Fruit fly (Drosophila melanogaster) whole organism, wandering third instar larva: ENCODE results near the gene Hsp67Ba.

Experiments
- CG32264 ChIP-seq: fragments of 200-800 bp; sonication (Bioruptor generic); optimal IDR thresholded peaks from 2 replicates; lab custom pipeline; 2016; ENCODE audit warnings: missing biosample characterization, missing genetic modification characterization
- CG9705 ChIP-seq: fragments of 200-800 bp; sonication (Bioruptor generic); optimal IDR thresholded peaks from 2 replicates; lab custom pipeline; 2018; ENCODE audit warnings: missing biosample characterization, mild to moderate bottlenecking, missing genetic modification characterization
- Dfd ChIP-seq: fragments of >200 bp; optimal IDR thresholded peaks from 2 replicates; lab custom pipeline; 2017; ENCODE audit warnings: missing biosample characterization, missing genetic modification characterization
- Dif ChIP-seq: fragments of 200-275, 200-300 bp; sonication (Bioruptor generic); optimal IDR thresholded peaks from 2 replicates; lab custom pipeline; 2018; ENCODE audit warnings: missing biosample characterization, missing genetic modification characterization; ENCODE audit not compliant: partially characterized antibody
- GATAd ChIP-seq: sonication (Bioruptor generic); optimal IDR thresholded peaks from 2 replicates; lab custom pipeline; 2016; ENCODE audit warnings: missing biosample characterization, missing genetic modification characterization
- HLH106 ChIP-seq: fragments of 200-800 bp; optimal IDR thresholded peaks from 3 replicates; lab custom pipeline; 2019; ENCODE audit warnings: missing biosample characterization, mild to moderate bottlenecking, missing genetic modification characterization, moderate library complexity
- Hnf4 ChIP-seq: fragments of 200-800 bp; sonication (Bioruptor generic); optimal IDR thresholded peaks from 2 replicates; lab custom pipeline; 2016; ENCODE audit warnings: missing biosample characterization, mild to moderate bottlenecking, missing genetic modification characterization
- Hr78 ChIP-seq: fragments of >200 bp; optimal IDR thresholded peaks from 2 replicates; lab custom pipeline; 2017; ENCODE audit warnings: missing biosample characterization, missing genetic modification characterization
- Hr83 ChIP-seq: fragments of 200-300 bp; sonication (Bioruptor generic); optimal IDR thresholded peaks from 2 replicates; lab custom pipeline; 2016; ENCODE audit warnings: missing biosample characterization, mild to moderate bottlenecking, missing genetic modification characterization, moderate library complexity; ENCODE audit not compliant: poor library complexity, severe bottlenecking
- Jra ChIP-seq: sonication (Bioruptor generic); optimal IDR thresholded peaks from 2 replicates; lab custom pipeline; 2016; ENCODE audit warnings: missing biosample characterization, missing genetic modification characterization
- Myc ChIP-seq: fragments of >200 bp; optimal IDR thresholded peaks from 2 replicates; lab custom pipeline; 2017
- OdsH ChIP-seq: fragments of 200-800 bp; sonication (Bioruptor generic); optimal IDR thresholded peaks from 2 replicates; lab custom pipeline; 2016; ENCODE audit warnings: missing biosample characterization, mild to moderate bottlenecking, missing genetic modification characterization
- Rel ChIP-seq, 2 experiments: fragments of 200-800 bp; sonication (Bioruptor generic) in 1 of 2; optimal IDR thresholded peaks; 2 replicates in 1 of 2; 3 replicates in 1 of 2; lab custom pipeline; 2016 to 2019; ENCODE audit warnings: mild to moderate bottlenecking in 2 of 2, missing biosample characterization in 2 of 2, missing genetic modification characterization in 2 of 2, moderate library complexity in 1 of 2
- Sp1 ChIP-seq: fragments of 200-800 bp; sonication (Bioruptor generic); optimal IDR thresholded peaks from 3 replicates; lab custom pipeline; 2019; ENCODE audit warnings: missing biosample characterization, mild to moderate bottlenecking, missing genetic modification characterization, moderate library complexity
- Vsx2 ChIP-seq: fragments of 200-300, 225-300 bp; sonication (Bioruptor generic); optimal IDR thresholded peaks from 2 replicates; lab custom pipeline; 2018; ENCODE audit warnings: missing biosample characterization, missing genetic modification characterization; ENCODE audit not compliant: partially characterized antibody
- dl ChIP-seq, 2 experiments: fragments of 175-275, 200-275 bp in 1 of 2; fragments of 200-275 bp in 1 of 2; sonication (Bioruptor generic); optimal IDR thresholded peaks; lab custom pipeline; 2018; ENCODE audit warnings: mild to moderate bottlenecking in 2 of 2, missing biosample characterization in 2 of 2, missing genetic modification characterization in 2 of 2, moderate library complexity in 2 of 2; ENCODE audit not compliant: partially characterized antibody in 2 of 2, insufficient read depth in 1 of 2
- dmrt93B ChIP-seq: fragments of 200-800 bp; sonication (Bioruptor generic); optimal IDR thresholded peaks from 2 replicates; lab custom pipeline; 2018; ENCODE audit warnings: missing biosample characterization, mild to moderate bottlenecking, missing genetic modification characterization
- dsf ChIP-seq: sonication (Bioruptor generic); optimal IDR thresholded peaks from 2 replicates; lab custom pipeline; 2016; ENCODE audit warnings: missing biosample characterization, missing genetic modification characterization, borderline replicate concordance
- ey ChIP-seq: fragments of 200-800 bp; sonication (Bioruptor generic); optimal IDR thresholded peaks from 2 replicates; lab custom pipeline; 2016; ENCODE audit warnings: missing biosample characterization, missing genetic modification characterization
- foxo ChIP-seq, 2 experiments: fragments of 200-800 bp; sonication (Bioruptor generic); optimal IDR thresholded peaks; 2 replicates in 1 of 2; 3 replicates in 1 of 2; lab custom pipeline; 2016 to 2017; ENCODE audit warnings: missing biosample characterization in 2 of 2, missing genetic modification characterization in 2 of 2
- fru ChIP-seq: fragments of 200-800 bp; sonication (Bioruptor generic); optimal IDR thresholded peaks from 3 replicates; lab custom pipeline; 2016; ENCODE audit warnings: missing biosample characterization, mild to moderate bottlenecking, missing genetic modification characterization
- jim ChIP-seq: fragments of 175-275, 200-325 bp; sonication (Bioruptor generic); optimal IDR thresholded peaks from 2 replicates; lab custom pipeline; 2016; ENCODE audit warnings: missing biosample characterization, mild to moderate bottlenecking, missing genetic modification characterization
- lola ChIP-seq: fragments of >200 bp; optimal IDR thresholded peaks from 2 replicates; lab custom pipeline; 2017; ENCODE audit warnings: missing biosample characterization, missing genetic modification characterization
- pan ChIP-seq: fragments of >200 bp; optimal IDR thresholded peaks from 2 replicates; lab custom pipeline; 2017
- psq ChIP-seq: fragments of 200-800 bp; sonication (Bioruptor generic); optimal IDR thresholded peaks from 3 replicates; lab custom pipeline; 2017; ENCODE audit warnings: missing biosample characterization, mild to moderate bottlenecking, missing genetic modification characterization, moderate library complexity
- rgr ChIP-seq: fragments of 200-800 bp; sonication (Bioruptor generic); optimal IDR thresholded peaks from 3 replicates; lab custom pipeline; 2016; ENCODE audit warnings: missing biosample characterization, mild to moderate bottlenecking, missing genetic modification characterization
- sage ChIP-seq: fragments of 200-800 bp; sonication (Bioruptor generic); optimal IDR thresholded peaks from 2 replicates; lab custom pipeline; 2016; ENCODE audit warnings: missing biosample characterization, mild to moderate bottlenecking, missing genetic modification characterization
- sv ChIP-seq: fragments of 200-800 bp; sonication (Bioruptor generic); optimal IDR thresholded peaks from 3 replicates; lab custom pipeline; 2016; ENCODE audit warnings: missing biosample characterization, missing genetic modification characterization
- usp ChIP-seq: fragments of >200 bp; optimal IDR thresholded peaks from 2 replicates; lab custom pipeline; 2017; ENCODE audit warnings: missing biosample characterization, missing genetic modification characterization
- woc ChIP-seq: sonication (Bioruptor generic); optimal IDR thresholded peaks from 2 replicates; lab custom pipeline; 2016; ENCODE audit warnings: missing biosample characterization, mild to moderate bottlenecking, missing genetic modification characterization

The Hsp67Ba gene

dm6 chr3L:9368665-9369064, 10.7 kb downstream of the Hsp67Ba start:
- TF ChIP-seq dl (GFP tag; optimal IDR thresholded peaks at IDR 0.05; lab: Kevin White, UChicago; ENCODE audit: insufficient read depth in 1 of 2, partially characterized antibody in 2 of 2) (no peak), Dfd (GFP tag; lab: Kevin White, UChicago) (no peak), GATAd (GFP tag; lab: Kevin White, UChicago) (no peak), woc (no peak), psq (no peak), fru (GFP tag; lab: Kevin White, UChicago) (no peak), OdsH (GFP tag; lab: Kevin White, UChicago) (no peak), lola (no peak), dsf (GFP tag; lab: Kevin White, UChicago) (no peak)
- TF ChIP-seq, all 38 proteins: peak for 0

- TF ChIP-seq Sp1 (GFP tag; lab: Kevin White, UChicago) (peak; percentile 22), Dif (GFP tag; lab: Kevin White, UChicago) (no peak), foxo (GFP tag; optimal IDR thresholded peaks at IDR 0.05; lab: Kevin White, UChicago) (no peak), usp (GFP tag; lab: Kevin White, UChicago) (no peak), Hnf4 (GFP tag; lab: Kevin White, UChicago) (no peak), Rel (GFP tag; optimal IDR thresholded peaks at IDR 0.05; lab: Kevin White, UChicago) (no peak), Rel (tag; optimal IDR thresholded peaks at IDR 0.05; lab: Kevin White, UChicago) (peak; percentile 88), Myc (lab: Kevin White, UChicago) (no peak), dsf (GFP tag; lab: Kevin White, UChicago) (no peak), Hr78 (no peak), Hr83 (GFP tag; lab: Kevin White, UChicago) (no peak), jim (no peak), dl (GFP tag; optimal IDR thresholded peaks at IDR 0.05; lab: Kevin White, UChicago; ENCODE audit: insufficient read depth in 1 of 2, partially characterized antibody in 2 of 2) (no peak), CG32264 (no peak)
Observed at dm6 chr3L:9367431-9367867, 11.9 kb downstream of the Hsp67Ba start.

- peak; percentile 40 for TF ChIP-seq rgr
- peak; percentile 20 for TF ChIP-seq ey (GFP tag; lab: Kevin White, UChicago)
- TF ChIP-seq CG9705 (GFP tag; lab: Kevin White, UChicago): peak; percentile 24
- no peak for TF ChIP-seq Rel (GFP tag; optimal IDR thresholded peaks at IDR 0.05; lab: Kevin White, UChicago)
- no peak for TF ChIP-seq Rel (tag; optimal IDR thresholded peaks at IDR 0.05; lab: Kevin White, UChicago)
- TF ChIP-seq dl (GFP tag; optimal IDR thresholded peaks at IDR 0.05; lab: Kevin White, UChicago; ENCODE audit: insufficient read depth in 1 of 2, partially characterized antibody in 2 of 2): no peak
- TF ChIP-seq Myc (lab: Kevin White, UChicago): peak; percentile 20
- no peak for TF ChIP-seq sv
- peak; percentile 48 for TF ChIP-seq Hnf4 (GFP tag; lab: Kevin White, UChicago)
- TF ChIP-seq pan (lab: Kevin White, UChicago): no peak
- TF ChIP-seq Hr83 (GFP tag; lab: Kevin White, UChicago): peak; percentile 15
- no peak for TF ChIP-seq usp (GFP tag; lab: Kevin White, UChicago)
- TF ChIP-seq psq: peak; percentile 99
- TF ChIP-seq OdsH (GFP tag; lab: Kevin White, UChicago): peak; percentile 9
- peak; percentile 68 for TF ChIP-seq Jra
- peak; percentile 59 for TF ChIP-seq dsf (GFP tag; lab: Kevin White, UChicago)
- TF ChIP-seq foxo (GFP tag; optimal IDR thresholded peaks at IDR 0.05; lab: Kevin White, UChicago): peak in 1 of 2 experiments; percentile 64
- TF ChIP-seq GATAd (GFP tag; lab: Kevin White, UChicago): no peak
- TF ChIP-seq Vsx2: no peak
- TF ChIP-seq HLH106 (tag; lab: Kevin White, UChicago): peak; percentile 41
Observed at dm6 chr3L:9366850-9367430, 12.4 kb downstream of the Hsp67Ba start, which contains the start of the genes Klp67A and CG4452. TSS of gene Klp67A (minus strand) at chr3L:9367046. TSS of gene CG4452 (plus strand) at chr3L:9367377.

dm6 chr3L:9364131-9364530, 15.2 kb downstream of the Hsp67Ba start, which contains the start of gene mRRF1:
TSS of gene mRRF1 (plus strand) at chr3L:9364350.
- TF ChIP-seq Jra (no peak), CG32264 (no peak), Hr78 (no peak), Dif (GFP tag; lab: Kevin White, UChicago) (no peak), sage (GFP tag; lab: Kevin White, UChicago) (peak; percentile 27), dmrt93B (GFP tag; lab: Kevin White, UChicago) (no peak), OdsH (GFP tag; lab: Kevin White, UChicago) (no peak)
